Worm (Caenorhabditis elegans) whole organism, L3 larva: ENCODE data around the gene tbx-38.
"Not testable (repeated sequence)": the region's sequence is repeated elsewhere in the genome, so short reads cannot be mapped to it uniquely, and the experiment has no call there.

Experiments used
- ama-1 ChIP-seq: fragments of 150-350 bp; optimal IDR thresholded peaks from 2 replicates; lab custom pipeline; 2018
- pqm-1 ChIP-seq: fragments of 150-350 bp; optimal IDR thresholded peaks from 2 replicates; lab custom pipeline; 2017; ENCODE audit warnings: missing biosample characterization, missing genetic modification characterization, inconsistent platforms
- snpc-4 ChIP-seq: fragments of 150-350 bp; optimal IDR thresholded peaks from 2 replicates; lab custom pipeline; 2014; ENCODE audit warnings: missing biosample characterization, missing genetic modification characterization

DNA sequence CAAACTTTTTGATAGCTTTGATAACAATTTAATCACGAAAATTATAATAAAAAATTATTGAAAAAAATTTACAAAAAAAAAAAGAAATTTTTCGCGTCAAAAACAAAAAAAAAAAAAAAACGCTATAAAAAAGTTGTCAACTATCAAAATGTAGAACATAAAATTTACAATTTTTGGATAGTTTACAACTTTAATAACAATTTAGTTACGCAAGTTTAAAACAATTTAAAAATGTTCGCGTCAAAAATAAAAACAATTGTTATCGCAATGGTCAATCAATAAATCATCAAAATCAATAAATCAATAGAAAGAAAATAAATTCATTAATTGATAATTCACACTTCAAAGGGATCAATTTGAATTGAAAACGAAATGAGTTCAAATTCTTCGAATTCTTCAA is 1.5 kb upstream of the tbx-38 start, which contains the start of gene C24H11.1:
- TF ChIP-seq pqm-1; ama-1 (lab: Kevin White, UChicago); snpc-4 (tag; lab: Kevin White, UChicago): not testable (repeated sequence)
